Worm (Caenorhabditis elegans): Measurements from ENCODE around the gene F21D5.6.

DNA sequence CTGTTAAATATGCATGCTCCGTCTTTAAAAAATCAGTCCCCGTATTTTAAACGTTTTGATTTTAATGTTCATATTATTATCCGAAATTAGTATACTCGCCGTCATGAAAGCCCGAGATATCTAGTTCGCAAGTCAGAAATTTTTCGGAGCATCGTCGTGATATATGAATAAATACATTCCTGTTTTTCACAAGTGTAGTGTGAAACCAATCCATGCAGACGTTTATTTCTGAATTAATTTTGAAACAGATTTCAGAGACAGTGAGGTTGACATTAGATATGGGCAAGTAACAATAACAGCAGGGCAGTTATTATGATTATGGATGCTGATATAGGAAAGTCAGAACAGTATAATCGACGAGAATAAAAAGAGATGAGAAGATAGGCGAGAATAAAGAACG is 11.3 kb upstream of the F21D5.6 start:
- TF ChIP-seq W03F9.2 (tag; optimal IDR thresholded peaks at IDR 0.05) (no peak), him-1 (tag; optimal IDR thresholded peaks at IDR 0.05) (no peak), dao-5 (tag; optimal IDR thresholded peaks at IDR 0.05) (no peak)

Data from whole organism, L4/young adult.